Fruit fly (Drosophila melanogaster): ENCODE results near the gene Sfp70A4.
A peak's percentile ranks its signal among the peaks of the same experiment; 100 is the strongest.

Sfp70A4 gene

DNA sequence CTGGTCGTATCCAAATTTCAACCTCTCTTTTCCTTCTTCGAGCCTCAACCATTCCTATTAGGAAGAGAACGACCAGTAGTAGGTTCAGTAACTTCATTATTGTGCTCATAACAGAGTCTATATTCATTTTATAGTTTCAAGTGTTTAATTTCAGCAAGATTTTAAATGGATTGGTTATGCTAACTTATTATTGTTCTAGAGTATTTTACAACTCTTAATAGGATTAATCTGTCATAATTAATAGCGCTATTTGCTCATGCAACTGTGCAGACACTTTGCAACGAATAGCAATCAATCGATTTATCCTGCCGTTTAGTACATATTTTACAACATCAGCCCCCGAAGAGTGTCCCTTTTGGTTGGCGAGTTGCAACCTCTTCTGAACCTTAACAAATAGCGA, at the start of gene Sfp70A4:
Sfp70A4 (minus strand) TSS at position 101 of the 400 bp plus-strand sequence.
- no peak for TF ChIP-seq rn (GFP tag; IDR thresholded peaks at IDR 0.05)
- no peak for TF ChIP-seq Pif1B (GFP tag; optimal IDR thresholded peaks at IDR 0.05)

DNA sequence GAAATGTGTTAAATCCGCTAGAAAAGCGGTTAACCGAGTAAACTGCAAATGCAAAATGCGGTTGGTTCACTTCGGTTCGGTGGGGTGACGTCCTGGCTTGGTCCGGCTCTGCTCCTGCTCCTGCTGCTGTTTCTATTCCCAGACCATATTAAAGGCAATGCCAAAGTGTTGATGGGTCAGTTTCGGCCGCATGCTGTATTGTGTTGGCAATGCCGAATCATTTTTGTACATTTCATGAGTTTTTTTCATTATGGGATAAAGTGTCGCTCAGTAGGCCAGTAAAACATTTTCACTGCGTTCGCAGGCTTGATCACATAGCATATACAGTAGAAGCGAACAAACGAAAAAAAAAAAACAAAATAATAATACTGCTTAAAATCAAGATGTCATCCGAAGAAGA, 32.2 kb upstream of the Sfp70A4 start, which contains the start of gene CG14113:
CG14113 (plus strand) TSS at position 301 of the 400 bp plus-strand sequence.
- TF ChIP-seq Pif1A (GFP tag; optimal IDR thresholded peaks at IDR 0.05) = no peak
- no peak for TF ChIP-seq Pif1B (GFP tag; optimal IDR thresholded peaks at IDR 0.05)
- no peak for TF ChIP-seq EcR (GFP tag; optimal IDR thresholded peaks at IDR 0.05)
- TF ChIP-seq Snoo (tag; optimal IDR thresholded peaks at IDR 0.05) = no peak
- no peak for TF ChIP-seq CG34367 (tag; optimal IDR thresholded peaks at IDR 0.05)
- TF ChIP-seq CG32121 (GFP tag; IDR thresholded peaks at IDR 0.05) = no peak
- TF ChIP-seq CG10348 (GFP tag; IDR thresholded peaks at IDR 0.05) = no peak
- no peak for TF ChIP-seq rn (GFP tag; IDR thresholded peaks at IDR 0.05)
- no peak for TF ChIP-seq CG14655 (GFP tag; optimal IDR thresholded peaks at IDR 0.05)
- no peak for TF ChIP-seq CG12605 (GFP tag; IDR thresholded peaks at IDR 0.05)
- TF ChIP-seq fd96Ca (GFP tag; IDR thresholded peaks at IDR 0.05) = no peak
- TF ChIP-seq CG15710 (tag; optimal IDR thresholded peaks at IDR 0.05) = no peak
- no peak for TF ChIP-seq gl (tag; optimal IDR thresholded peaks at IDR 0.05)
- no peak for TF ChIP-seq D1 (tag; optimal IDR thresholded peaks at IDR 0.05)

DNA sequence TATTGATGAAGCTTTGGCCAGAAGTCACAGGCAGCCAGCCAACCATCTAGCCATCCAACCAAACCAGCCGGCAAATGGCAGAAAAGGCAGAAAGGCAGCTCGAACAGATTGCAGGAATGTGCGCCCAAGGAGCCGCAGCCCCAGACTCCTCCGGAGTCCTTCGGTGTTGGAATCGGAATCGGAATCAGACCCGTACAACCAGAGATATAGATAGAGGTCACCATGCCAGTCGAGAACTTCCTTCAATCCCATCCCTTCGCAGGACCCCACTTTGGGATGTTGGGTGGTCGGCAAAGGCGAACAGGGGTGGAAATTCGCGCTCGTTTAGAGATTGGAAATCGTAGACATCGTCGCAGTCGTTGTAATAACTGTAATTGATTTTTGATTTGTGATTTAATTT, 15.6 kb upstream of the Sfp70A4 start:
- no peak for TF ChIP-seq CG17806 (tag; optimal IDR thresholded peaks at IDR 0.05)
- TF ChIP-seq CG8301 (tag; optimal IDR thresholded peaks at IDR 0.05) = no peak

DNA sequence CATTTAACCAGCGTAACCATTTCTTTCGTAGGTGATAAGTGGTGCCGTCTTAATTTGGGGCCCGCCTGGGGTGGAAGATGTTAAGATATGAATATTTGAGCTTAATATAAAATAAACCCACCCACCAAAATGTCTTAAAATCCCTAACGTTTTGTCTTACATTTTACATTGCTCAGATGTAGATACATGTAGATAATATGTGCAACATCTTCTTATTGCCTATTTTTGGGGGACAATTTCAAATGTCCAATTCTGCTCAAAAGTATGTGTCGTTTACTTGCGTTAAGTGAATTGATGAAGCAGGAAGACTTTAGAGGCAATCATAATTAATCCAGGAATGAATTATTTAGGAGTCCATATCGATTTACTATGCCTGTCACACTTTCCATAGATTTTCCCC, 5.1 kb upstream of the Sfp70A4 start:
- TF ChIP-seq Snoo (tag; optimal IDR thresholded peaks at IDR 0.05) = no peak
- peak; percentile 36 for TF ChIP-seq D1 (tag; optimal IDR thresholded peaks at IDR 0.05)
- no peak for TF ChIP-seq CG17806 (tag; optimal IDR thresholded peaks at IDR 0.05)

DNA sequence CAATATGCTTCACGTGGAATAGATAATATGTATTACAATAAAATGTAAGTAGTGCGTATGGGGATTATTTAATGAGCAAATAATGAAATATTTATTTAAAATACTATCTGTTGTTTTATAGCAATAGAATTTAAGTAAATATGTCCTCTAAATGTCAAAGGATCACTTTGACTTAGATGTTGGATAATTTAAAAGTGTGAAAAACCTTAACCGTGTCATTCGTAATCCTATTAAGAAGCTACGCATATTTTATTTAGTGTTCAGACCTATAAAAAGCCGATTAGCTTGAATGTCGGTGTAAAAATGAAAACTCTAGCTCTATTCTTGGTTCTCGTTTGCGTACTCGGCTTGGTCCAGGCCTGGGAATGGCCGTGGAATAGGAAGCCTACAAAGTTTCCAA, 4.7 kb upstream of the Sfp70A4 start, which contains the start of gene SP:
SP (plus strand) TSS at position 301 of the 400 bp plus-strand sequence.
- no peak for TF ChIP-seq Ets98B (GFP tag; IDR thresholded peaks at IDR 0.05)
- no peak for TF ChIP-seq fd96Ca (GFP tag; IDR thresholded peaks at IDR 0.05)
- TF ChIP-seq CG15710 (tag; optimal IDR thresholded peaks at IDR 0.05) = no peak
- TF ChIP-seq Pif1B (GFP tag; optimal IDR thresholded peaks at IDR 0.05) = no peak
- no peak for TF ChIP-seq gl (tag; optimal IDR thresholded peaks at IDR 0.05)
- TF ChIP-seq D1 (tag; optimal IDR thresholded peaks at IDR 0.05) = no peak
- TF ChIP-seq CG9948 (tag; optimal IDR thresholded peaks at IDR 0.05) = no peak
- TF ChIP-seq CG12605 (GFP tag; IDR thresholded peaks at IDR 0.05) = no peak

DNA sequence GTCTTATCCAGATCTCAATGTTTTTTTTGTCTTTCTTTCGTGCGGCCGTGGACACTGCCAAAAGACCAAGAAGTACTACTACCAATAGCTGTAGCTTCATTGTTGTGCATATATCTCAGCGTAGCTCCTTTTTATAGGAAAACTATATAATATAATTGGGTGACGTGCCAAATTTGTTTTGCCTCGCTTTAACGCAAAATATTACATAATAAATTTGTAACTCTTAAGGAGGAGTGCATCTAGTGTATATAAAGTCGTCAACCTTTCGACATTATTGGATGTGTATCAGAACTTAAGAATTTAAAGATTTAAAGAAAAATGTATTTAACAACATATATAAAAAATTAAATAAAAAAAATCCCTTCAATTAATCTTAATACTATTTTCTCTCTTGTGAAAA, 3.4 kb upstream of the Sfp70A4 start, which contains the start of gene CG43147:
CG43147 (minus strand) TSS at position 101 of the 400 bp plus-strand sequence.
- no peak for TF ChIP-seq Pif1B (GFP tag; optimal IDR thresholded peaks at IDR 0.05)
- TF ChIP-seq CG15710 (tag; optimal IDR thresholded peaks at IDR 0.05) = no peak
- TF ChIP-seq CG8159 (tag; optimal IDR thresholded peaks at IDR 0.05) = no peak
- TF ChIP-seq CG8301 (tag; optimal IDR thresholded peaks at IDR 0.05) = no peak
- TF ChIP-seq D1 (tag; optimal IDR thresholded peaks at IDR 0.05) = no peak
- no peak for TF ChIP-seq CG4496 (GFP tag; IDR thresholded peaks at IDR 0.05)
- TF ChIP-seq CG13204 (GFP tag; optimal IDR thresholded peaks at IDR 0.05) = no peak
- TF ChIP-seq CG17806 (tag; optimal IDR thresholded peaks at IDR 0.05) = no peak
- no peak for TF ChIP-seq CG32121 (GFP tag; IDR thresholded peaks at IDR 0.05)
- no peak for TF ChIP-seq CG9948 (tag; optimal IDR thresholded peaks at IDR 0.05)
- TF ChIP-seq CG14655 (GFP tag; optimal IDR thresholded peaks at IDR 0.05) = no peak
- TF ChIP-seq gl (tag; optimal IDR thresholded peaks at IDR 0.05) = no peak
- no peak for TF ChIP-seq CG10348 (GFP tag; IDR thresholded peaks at IDR 0.05)
- TF ChIP-seq fd96Ca (GFP tag; IDR thresholded peaks at IDR 0.05) = no peak
- no peak for TF ChIP-seq EcR (GFP tag; optimal IDR thresholded peaks at IDR 0.05)

DNA sequence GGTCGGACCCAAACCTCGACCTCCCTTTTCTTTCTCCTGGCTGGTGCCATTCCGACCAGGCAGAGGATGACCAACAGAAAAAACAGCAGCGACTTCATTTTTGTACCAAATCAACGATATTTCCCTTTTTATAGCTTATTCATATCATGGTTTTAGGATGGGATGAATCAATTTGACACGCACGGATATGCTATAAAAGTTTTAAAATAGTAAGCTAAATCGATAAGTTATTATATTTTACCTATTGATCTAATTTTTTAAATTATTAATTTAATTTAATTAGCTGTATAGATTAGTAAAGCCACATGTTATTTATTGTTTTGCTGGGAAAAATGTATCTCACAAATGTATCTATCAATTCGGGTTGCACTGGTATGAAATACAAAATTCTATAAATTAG, 2.3 kb upstream of the Sfp70A4 start, which contains the start of gene CG42481:
CG42481 (minus strand) TSS at position 101 of the 400 bp plus-strand sequence.
- TF ChIP-seq Pif1A (GFP tag; optimal IDR thresholded peaks at IDR 0.05) = no peak
- no peak for TF ChIP-seq CG8301 (tag; optimal IDR thresholded peaks at IDR 0.05)
- no peak for TF ChIP-seq CG8159 (tag; optimal IDR thresholded peaks at IDR 0.05)
- no peak for TF ChIP-seq CG13204 (GFP tag; optimal IDR thresholded peaks at IDR 0.05)
- TF ChIP-seq CG9948 (tag; optimal IDR thresholded peaks at IDR 0.05) = no peak
- no peak for TF ChIP-seq fd96Ca (GFP tag; IDR thresholded peaks at IDR 0.05)
- no peak for TF ChIP-seq EcR (GFP tag; optimal IDR thresholded peaks at IDR 0.05)
- no peak for TF ChIP-seq gl (tag; optimal IDR thresholded peaks at IDR 0.05)
- no peak for TF ChIP-seq CG14655 (GFP tag; optimal IDR thresholded peaks at IDR 0.05)
- no peak for TF ChIP-seq CG4496 (GFP tag; IDR thresholded peaks at IDR 0.05)

DNA sequence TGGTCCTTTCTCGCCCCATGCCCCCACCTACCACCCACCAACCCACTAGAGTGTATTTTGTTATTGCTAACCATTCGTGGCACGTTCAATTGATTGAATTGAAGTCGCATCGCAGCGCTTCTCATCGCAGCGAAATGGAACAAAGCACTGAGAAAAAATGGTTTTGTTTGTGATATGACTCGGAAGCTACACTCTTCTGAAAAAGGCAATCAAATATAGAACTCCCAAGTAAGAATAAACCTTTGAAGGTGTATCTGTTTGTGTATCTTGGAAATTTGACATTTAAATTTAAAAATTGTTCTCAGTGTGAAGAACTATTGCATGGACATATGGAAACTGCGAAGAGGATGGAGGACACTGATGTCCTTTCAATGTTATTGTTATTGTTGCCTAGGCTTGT, 985 bp downstream of the Sfp70A4 start:
- TF ChIP-seq Ets98B (GFP tag; IDR thresholded peaks at IDR 0.05) = no peak
- TF ChIP-seq CG17806 (tag; optimal IDR thresholded peaks at IDR 0.05) = no peak
- no peak for TF ChIP-seq CG8301 (tag; optimal IDR thresholded peaks at IDR 0.05)

All from whole organism, pupa.